Fruit fly (Drosophila melanogaster) whole organism, prepupa: ENCODE results near the gene Lerp.

ENCODE experiments used
- Blimp-1 ChIP-seq: fragments of 200-800 bp; sonication (Bioruptor generic); optimal IDR thresholded peaks from 3 replicates; lab custom pipeline; 2017; ENCODE audit warnings: missing biosample characterization, missing genetic modification characterization, mild to moderate bottlenecking, moderate library complexity, missing genetic modification reagents
- CG10631 ChIP-seq: fragments of 200-800 bp; sonication (Bioruptor generic); optimal IDR thresholded peaks from 2 replicates; lab custom pipeline; 2016; ENCODE audit warnings: missing biosample characterization, missing genetic modification characterization
- CG10669 ChIP-seq: fragments of 200-800 bp; sonication (Bioruptor generic); optimal IDR thresholded peaks from 3 replicates; lab custom pipeline; 2018; ENCODE audit warnings: missing biosample characterization, mild to moderate bottlenecking, missing genetic modification characterization, moderate library complexity
- CG15336 ChIP-seq: fragments of 200-800 bp; sonication (Bioruptor generic); IDR thresholded peaks from 2 replicates; pipeline ENCODE4 v1.3.6; 2022; ENCODE audit warnings: missing biosample characterization, missing genetic modification characterization
- CG1621 ChIP-seq: fragments of 200-800 bp; sonication (Bioruptor generic); optimal IDR thresholded peaks from 3 replicates; lab custom pipeline; 2018; ENCODE audit warnings: missing biosample characterization, mild to moderate bottlenecking, missing genetic modification characterization
- CG3032 ChIP-seq: fragments of 200-800 bp; optimal IDR thresholded peaks from 2 replicates; lab custom pipeline; 2019; ENCODE audit warnings: missing biosample characterization, mild to moderate bottlenecking, missing genetic modification characterization, moderate library complexity
- CG31627 ChIP-seq: fragments of 200-800 bp; sonication (Bioruptor generic); optimal IDR thresholded peaks from 3 replicates; lab custom pipeline; 2016; ENCODE audit warnings: missing biosample characterization, missing genetic modification characterization
- CG34406 ChIP-seq: fragments of 200-800 bp; sonication (Bioruptor generic); optimal IDR thresholded peaks from 3 replicates; lab custom pipeline; 2016; ENCODE audit warnings: missing biosample characterization, missing genetic modification characterization
- CG3919 ChIP-seq: fragments of 200-800 bp; sonication (Bioruptor generic); optimal IDR thresholded peaks from 3 replicates; lab custom pipeline; 2016; ENCODE audit warnings: missing biosample characterization, missing genetic modification characterization
- CG4318 ChIP-seq: fragments of 200-800 bp; sonication (Bioruptor generic); optimal IDR thresholded peaks from 3 replicates; lab custom pipeline; 2017; ENCODE audit warnings: missing biosample characterization, mild to moderate bottlenecking, missing genetic modification characterization
- CG6163 ChIP-seq: fragments of 200-800 bp; sonication (Bioruptor generic); IDR thresholded peaks from 3 replicates; pipeline ENCODE4 v1.3.6; 2022; ENCODE audit warnings: missing biosample characterization, missing genetic modification characterization
- CG6276 ChIP-seq: fragments of 200-800 bp; sonication (Bioruptor generic); optimal IDR thresholded peaks from 2 replicates; lab custom pipeline; 2017; ENCODE audit warnings: missing biosample characterization, mild to moderate bottlenecking, missing genetic modification characterization
- CG6792 ChIP-seq: fragments of 200-800 bp; sonication (Bioruptor generic); optimal IDR thresholded peaks from 3 replicates; lab custom pipeline; 2016; ENCODE audit warnings: missing biosample characterization, missing genetic modification characterization
- CG6854 ChIP-seq: fragments of 200-800 bp; sonication (Bioruptor generic); optimal IDR thresholded peaks from 2 replicates; lab custom pipeline; 2017; ENCODE audit warnings: missing biosample characterization, mild to moderate bottlenecking, missing genetic modification characterization
- CG8119 ChIP-seq: fragments of 200-800 bp; sonication (Bioruptor generic); IDR thresholded peaks from 3 replicates; pipeline ENCODE4 v1.3.6; 2022; ENCODE audit warnings: missing biosample characterization, missing genetic modification characterization
- CG8319 ChIP-seq: fragments of 200-800 bp; sonication (Bioruptor generic); optimal IDR thresholded peaks from 3 replicates; lab custom pipeline; 2016; ENCODE audit warnings: missing biosample characterization, missing genetic modification characterization
- CG9139 ChIP-seq: fragments of 200-800 bp; sonication (Bioruptor generic); optimal IDR thresholded peaks from 3 replicates; lab custom pipeline; 2017; ENCODE audit warnings: missing biosample characterization, mild to moderate bottlenecking, missing genetic modification characterization
- Eip75B ChIP-seq: fragments of 200-800 bp; sonication (Bioruptor generic); optimal IDR thresholded peaks from 3 replicates; lab custom pipeline; 2016; ENCODE audit warnings: missing biosample characterization, missing genetic modification characterization
- Eip78C ChIP-seq: fragments of 200-800 bp; sonication (Bioruptor generic); peaks from one replicate; lab custom pipeline; 2016; ENCODE audit warnings: missing biosample characterization, missing genetic modification characterization
- Ets96B ChIP-seq: fragments of 200-800 bp; optimal IDR thresholded peaks from 2 replicates; lab custom pipeline; 2019; ENCODE audit warnings: missing biosample characterization, mild to moderate bottlenecking, missing genetic modification characterization, moderate library complexity
- Hr39 ChIP-seq: fragments of 200-800 bp; sonication (Bioruptor generic); optimal IDR thresholded peaks from 2 replicates; lab custom pipeline; 2016; ENCODE audit warnings: missing biosample characterization, missing genetic modification characterization
- Lpt ChIP-seq: fragments of 200-800 bp; sonication (Bioruptor generic); optimal IDR thresholded peaks from 3 replicates; lab custom pipeline; 2016; ENCODE audit warnings: missing biosample characterization, missing genetic modification characterization
- OdsH ChIP-seq: fragments of 200-800 bp; sonication (Bioruptor generic); optimal IDR thresholded peaks from 3 replicates; lab custom pipeline; 2016; ENCODE audit warnings: missing biosample characterization, missing genetic modification characterization
- Sox102F ChIP-seq: fragments of 200-800 bp; sonication (Bioruptor generic); optimal IDR thresholded peaks from 2 replicates; lab custom pipeline; 2016; ENCODE audit warnings: missing biosample characterization, mild to moderate bottlenecking, missing genetic modification characterization
- Sox14 ChIP-seq: fragments of 200-800 bp; sonication (Bioruptor generic); optimal IDR thresholded peaks from 3 replicates; lab custom pipeline; 2016; ENCODE audit warnings: missing biosample characterization, missing genetic modification characterization
- Sox15 ChIP-seq: fragments of 200-800 bp; sonication (Bioruptor generic); optimal IDR thresholded peaks from 3 replicates; lab custom pipeline; 2016; ENCODE audit warnings: missing biosample characterization, missing genetic modification characterization
- cyc ChIP-seq: fragments of 200-800 bp; sonication (Bioruptor generic); optimal IDR thresholded peaks from 3 replicates; lab custom pipeline; 2016; ENCODE audit warnings: missing biosample characterization, missing genetic modification characterization
- dac ChIP-seq: fragments of 200-800 bp; sonication (Bioruptor generic); optimal IDR thresholded peaks from 2 replicates; lab custom pipeline; 2017; ENCODE audit warnings: missing biosample characterization, mild to moderate bottlenecking, missing genetic modification characterization
- dsx ChIP-seq: fragments of 200-800 bp; optimal IDR thresholded peaks from 3 replicates; lab custom pipeline; 2019; ENCODE audit warnings: missing biosample characterization, mild to moderate bottlenecking, missing genetic modification characterization, moderate library complexity; ENCODE audit not compliant: poor library complexity, severe bottlenecking
- fd59A ChIP-seq: fragments of 200-800 bp; sonication (Bioruptor generic); optimal IDR thresholded peaks from 2 replicates; lab custom pipeline; 2017; ENCODE audit warnings: missing biosample characterization, mild to moderate bottlenecking, missing genetic modification characterization, missing genetic modification reagents
- fkh ChIP-seq: fragments of 200-800 bp; sonication (Bioruptor generic); optimal IDR thresholded peaks from 3 replicates; lab custom pipeline; 2017; ENCODE audit warnings: missing biosample characterization, mild to moderate bottlenecking, missing genetic modification characterization, moderate library complexity
- lz ChIP-seq: fragments of 200-800 bp; sonication (Bioruptor generic); optimal IDR thresholded peaks from 3 replicates; lab custom pipeline; 2016; ENCODE audit warnings: missing biosample characterization, missing genetic modification characterization
- net ChIP-seq: fragments of 200-800 bp; sonication (Bioruptor generic); optimal IDR thresholded peaks from 3 replicates; lab custom pipeline; 2016; ENCODE audit warnings: missing biosample characterization, missing genetic modification characterization
- spab ChIP-seq: fragments of 200-800 bp; sonication (Bioruptor generic); optimal IDR thresholded peaks from 2 replicates; lab custom pipeline; 2017; ENCODE audit warnings: missing biosample characterization, mild to moderate bottlenecking, missing genetic modification characterization, missing genetic modification reagents
- ss ChIP-seq, 2 experiments: fragments of 200-800 bp; sonication (Bioruptor generic); optimal IDR thresholded peaks; 2 replicates in 1 of 2; 3 replicates in 1 of 2; lab custom pipeline; 2017 to 2018; ENCODE audit warnings: mild to moderate bottlenecking in 2 of 2, missing biosample characterization in 2 of 2, missing genetic modification characterization in 2 of 2, moderate library complexity in 1 of 2
- svp ChIP-seq: fragments of 200-800 bp; sonication (Bioruptor generic); peaks from one replicate; lab custom pipeline; 2016; ENCODE audit warnings: missing biosample characterization, missing genetic modification characterization

Lerp gene

DNA sequence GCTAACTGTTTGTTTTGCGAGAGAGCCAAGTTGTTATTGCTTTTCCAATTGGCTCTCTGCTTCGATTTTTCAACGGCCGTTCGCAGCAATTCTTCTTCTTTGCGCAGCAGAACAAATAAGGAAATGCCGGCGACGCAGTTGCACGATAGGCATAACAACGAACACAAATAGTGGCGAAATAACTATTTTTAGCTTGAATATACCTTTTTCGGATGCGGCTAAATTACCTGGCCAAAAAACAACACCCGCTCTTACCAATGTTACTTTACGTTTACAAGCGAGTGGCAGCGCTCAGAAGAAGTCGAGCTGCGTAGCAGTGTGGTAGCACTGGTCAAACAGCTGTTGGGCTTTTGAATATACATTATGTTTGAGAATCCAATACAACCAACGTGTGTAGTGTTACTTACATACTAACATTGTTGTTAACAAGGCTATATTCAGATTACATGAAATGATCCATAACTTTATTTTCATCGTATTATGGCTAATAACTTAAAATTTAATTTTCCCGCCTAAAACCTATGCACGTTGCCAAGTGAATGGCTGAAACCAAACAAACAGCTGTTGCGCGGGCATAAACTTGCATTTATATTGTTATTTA, at the start of gene Lerp, which contains the start of gene IntS12:
Gene Lerp (minus strand): TSS at position 283 of the 601 bp plus-strand sequence.
Gene IntS12 (plus strand): TSS at position 529 of the 601 bp plus-strand sequence.
- TF ChIP-seq Sox14 (GFP tag; lab: Kevin White, UChicago) (peak; percentile 30), CG3919 (no peak), Eip78C (peak; percentile 65), dac (GFP tag; lab: Kevin White, UChicago) (no peak), fkh (GFP tag; lab: Kevin White, UChicago) (peak; percentile 72), net (GFP tag; lab: Kevin White, UChicago) (no peak)

- TF ChIP-seq Eip78C: peak; percentile 42
- TF ChIP-seq Sox15: no peak
- TF ChIP-seq Sox14 (GFP tag; lab: Kevin White, UChicago): peak; percentile 8
- TF ChIP-seq fd59A (GFP tag; lab: Kevin White, UChicago): no peak
- no peak for TF ChIP-seq Ets96B (tag; lab: Kevin White, UChicago)
- TF ChIP-seq dsx (GFP tag; lab: Kevin White, UChicago): peak; percentile 33
- no peak for TF ChIP-seq Eip75B (GFP tag; lab: Kevin White, UChicago)
- peak; percentile 83 for TF ChIP-seq fkh (GFP tag; lab: Kevin White, UChicago)
Observed at dm6 chr3R:26912615-26913014, 49.7 kb upstream of the Lerp start, which contains the start of gene Ets97D. Ets97D (minus strand) TSS chr3R:26912886.

- TF ChIP-seq dsx (GFP tag; lab: Kevin White, UChicago) (no peak), fkh (GFP tag; lab: Kevin White, UChicago) (peak; percentile 84), net (GFP tag; lab: Kevin White, UChicago) (no peak)
Observed at dm6 chr3R:26908750-26909149, 45.8 kb upstream of the Lerp start.

DNA sequence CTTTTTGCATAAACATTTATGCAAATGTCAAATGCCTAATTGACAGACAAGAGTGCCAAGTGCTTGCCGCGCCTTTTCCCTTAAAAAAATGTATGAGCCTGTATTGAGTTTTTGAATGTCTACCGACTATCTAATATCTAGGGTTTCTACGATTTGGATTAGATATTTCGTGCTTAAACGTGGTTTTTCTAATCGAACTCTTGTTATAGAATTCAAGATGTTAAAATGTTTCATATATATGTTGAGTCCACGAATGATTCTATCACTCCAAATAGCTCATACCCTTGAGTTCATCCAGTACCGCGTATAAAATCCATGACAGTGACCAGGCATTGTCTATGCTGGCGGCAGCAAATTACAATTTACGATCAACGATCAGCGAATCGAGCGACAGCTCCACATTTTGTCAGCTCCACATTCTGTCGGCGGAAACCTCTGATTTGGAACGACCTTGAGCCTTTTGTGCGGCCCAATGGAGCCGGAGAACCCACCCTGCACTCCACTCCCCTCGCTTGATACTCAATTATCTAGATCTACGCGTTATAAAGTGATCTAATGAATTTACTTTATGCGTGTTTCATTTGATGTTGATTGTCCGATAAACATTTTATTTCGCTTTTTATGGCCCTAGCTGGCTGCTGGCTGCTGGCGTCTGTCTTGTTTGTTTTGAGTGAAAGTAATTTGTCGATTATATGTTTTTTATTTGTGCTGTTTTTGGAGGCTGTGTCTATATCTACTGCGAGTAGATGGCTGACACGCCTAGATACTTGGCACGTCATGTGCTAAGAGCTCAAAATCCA, 44.0 kb upstream of the Lerp start:
- TF ChIP-seq Eip78C: no peak
- TF ChIP-seq CG6163: peak; percentile 22; the same call in 1 of the 3 replicates
- no peak for TF ChIP-seq OdsH (GFP tag; lab: Kevin White, UChicago)
- TF ChIP-seq CG15336 (GFP tag; lab: Robert Waterston, UW): 0 out of 2 replicates have a peak, but pooled peaks have one; percentile 27
- no peak for TF ChIP-seq spab (GFP tag; lab: Kevin White, UChicago)
- no peak for TF ChIP-seq dsx (GFP tag; lab: Kevin White, UChicago)
- TF ChIP-seq CG10631: no peak
- no peak for TF ChIP-seq lz (GFP tag; lab: Kevin White, UChicago)
- no peak for TF ChIP-seq CG6792 (GFP tag; lab: Kevin White, UChicago)

- TF ChIP-seq Blimp-1 (GFP tag; lab: Kevin White, UChicago): no peak
- peak; percentile 60 for TF ChIP-seq CG6854 (GFP tag; lab: Kevin White, UChicago)
- no peak for TF ChIP-seq Sox102F (GFP tag; lab: Kevin White, UChicago)
Observed at dm6 chr3R:26906034-26906433, 43.1 kb upstream of the Lerp start.

DNA sequence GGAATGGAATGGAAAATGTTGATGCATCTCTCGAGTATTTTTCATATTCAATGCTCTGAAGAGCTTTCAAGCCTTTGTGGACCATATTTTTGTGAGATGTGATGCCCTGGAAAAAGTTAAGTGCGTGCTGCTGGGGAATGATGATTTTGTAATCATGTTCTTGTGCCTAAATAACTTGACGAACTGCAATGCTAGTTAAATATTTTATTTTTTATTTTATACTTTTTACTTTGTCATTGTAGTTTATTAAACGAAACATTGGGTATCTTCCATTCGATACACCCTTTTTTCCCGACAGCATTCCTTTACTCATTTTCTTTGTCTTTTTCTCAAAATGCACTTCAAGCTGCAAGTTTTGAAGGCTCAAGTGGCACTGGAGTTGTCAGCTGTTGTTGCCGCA, 37.1 kb upstream of the Lerp start:
- TF ChIP-seq CG8319 (GFP tag; lab: Kevin White, UChicago) (peak; percentile 18), Lpt (GFP tag; lab: Kevin White, UChicago) (peak; percentile 28), Ets96B (tag; lab: Kevin White, UChicago) (peak; percentile 27), CG34406 (peak; percentile 60), CG6163 (peak; percentile 50; the same call in 1 of the 3 replicates), CG8119 (peak; percentile 66), cyc (GFP tag; lab: Kevin White, UChicago) (peak; percentile 29), CG10669 (GFP tag; lab: Kevin White, UChicago) (peak; percentile 22), lz (GFP tag; lab: Kevin White, UChicago) (peak; percentile 31), OdsH (GFP tag; lab: Kevin White, UChicago) (peak; percentile 66), CG31627 (GFP tag; lab: Kevin White, UChicago) (peak; percentile 25), CG9139 (GFP tag; lab: Kevin White, UChicago) (no peak), CG10631 (peak; percentile 32), svp (GFP tag; lab: Kevin White, UChicago) (no peak), ss (GFP tag; optimal IDR thresholded peaks at IDR 0.05; lab: Kevin White, UChicago) (no peak), dac (GFP tag; lab: Kevin White, UChicago) (no peak), Eip75B (GFP tag; lab: Kevin White, UChicago) (peak; percentile 26), CG1621 (no peak), Hr39 (GFP tag; lab: Kevin White, UChicago) (peak; percentile 38), CG4318 (GFP tag; lab: Kevin White, UChicago) (peak; percentile 16), CG3032 (tag; lab: Kevin White, UChicago) (no peak), CG6276 (GFP tag; lab: Kevin White, UChicago) (no peak)
